Worm (Caenorhabditis elegans): Measurements from ENCODE around the gene clec-228.

The clec-228 gene

ce11 chrV:15339363-15339762 is at the start of gene clec-228:
TSS of gene clec-228 (minus strand) at chrV:15339463.
- TF ChIP-seq dmd-4 (tag; optimal IDR thresholded peaks at IDR 0.05; ENCODE audit: borderline replicate concordance) (no peak), ceh-22 (tag; optimal IDR thresholded peaks at IDR 0.05) (no peak), Y22D7AL.16 (tag; optimal IDR thresholded peaks at IDR 0.05) (no peak), ref-2 (tag; optimal IDR thresholded peaks at IDR 0.05) (no peak), unc-42 (tag; optimal IDR thresholded peaks at IDR 0.05) (no peak), ztf-16 (tag; optimal IDR thresholded peaks at IDR 0.05) (no peak), hlh-13 (GFP tag; optimal IDR thresholded peaks at IDR 0.05) (no peak), ceh-18 (tag; optimal IDR thresholded peaks at IDR 0.05) (no peak), ceh-24 (tag; optimal IDR thresholded peaks at IDR 0.05) (no peak)

ce11 chrV:15388820-15389384 is 49.6 kb upstream of the clec-228 start, which contains the start of gene srh-170:
TSS of gene srh-170 (minus strand) at chrV:15388870.
- TF ChIP-seq elt-2 (tag; optimal IDR thresholded peaks at IDR 0.05) = peak; percentile 7
- TF ChIP-seq ceh-19 (GFP tag; optimal IDR thresholded peaks at IDR 0.05) = no peak

DNA sequence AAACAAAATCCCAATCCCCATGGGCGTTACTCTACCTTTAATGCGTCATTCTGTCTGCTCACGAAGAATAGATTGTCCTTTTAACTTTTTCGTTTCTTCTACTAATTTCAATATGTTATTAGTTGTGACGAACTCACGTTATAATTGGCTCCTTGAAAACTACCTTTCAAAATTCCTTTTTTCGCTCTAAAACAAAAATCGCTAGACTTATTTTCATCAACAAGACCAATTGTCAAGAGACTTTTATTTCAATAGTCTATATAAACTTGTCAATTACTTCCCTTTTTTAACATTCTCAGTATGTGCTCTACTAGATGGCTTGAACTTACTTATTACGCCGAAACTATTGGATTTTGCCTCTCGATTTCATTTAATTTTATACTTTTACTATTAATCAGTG is 45.5 kb upstream of the clec-228 start, which contains the start of gene str-102:
TSS of gene str-102 (plus strand) at position 301 of the 400 bp plus-strand sequence.
- no peak for TF ChIP-seq odd-2 (tag; optimal IDR thresholded peaks at IDR 0.05)
- TF ChIP-seq che-1 (tag; optimal IDR thresholded peaks at IDR 0.05) = no peak
- no peak for TF ChIP-seq lin-11 (tag; optimal IDR thresholded peaks at IDR 0.05)
- no peak for TF ChIP-seq tbx-2 (tag; optimal IDR thresholded peaks at IDR 0.05)
- TF ChIP-seq K09A11.1 (tag; optimal IDR thresholded peaks at IDR 0.05; ENCODE audit: insufficient read depth) = no peak
- no peak for TF ChIP-seq unc-42 (tag; optimal IDR thresholded peaks at IDR 0.05)
- no peak for TF ChIP-seq K02D7.2 (tag; optimal IDR thresholded peaks at IDR 0.05)
- TF ChIP-seq madf-2 (tag; optimal IDR thresholded peaks at IDR 0.05) = no peak
- TF ChIP-seq ahr-1 (tag; optimal IDR thresholded peaks at IDR 0.05) = no peak
- TF ChIP-seq ets-4 (tag; optimal IDR thresholded peaks at IDR 0.05) = no peak
- no peak for TF ChIP-seq F13H6.1 (tag; optimal IDR thresholded peaks at IDR 0.05)
- TF ChIP-seq ttx-3 (tag; optimal IDR thresholded peaks at IDR 0.05) = no peak
- no peak for TF ChIP-seq elt-2 (tag; optimal IDR thresholded peaks at IDR 0.05)
- TF ChIP-seq ceh-2 (tag; optimal IDR thresholded peaks at IDR 0.05) = no peak
- TF ChIP-seq tbx-7 (tag; optimal IDR thresholded peaks at IDR 0.05) = no peak
- TF ChIP-seq dmd-4 (tag; optimal IDR thresholded peaks at IDR 0.05; ENCODE audit: borderline replicate concordance) = no peak
- TF ChIP-seq gmeb-2 (tag; optimal IDR thresholded peaks at IDR 0.05) = no peak
- no peak for TF ChIP-seq hlh-8 (tag; optimal IDR thresholded peaks at IDR 0.05)
- TF ChIP-seq pat-9 (tag; optimal IDR thresholded peaks at IDR 0.05) = no peak
- TF ChIP-seq ceh-24 (tag; optimal IDR thresholded peaks at IDR 0.05) = no peak

DNA sequence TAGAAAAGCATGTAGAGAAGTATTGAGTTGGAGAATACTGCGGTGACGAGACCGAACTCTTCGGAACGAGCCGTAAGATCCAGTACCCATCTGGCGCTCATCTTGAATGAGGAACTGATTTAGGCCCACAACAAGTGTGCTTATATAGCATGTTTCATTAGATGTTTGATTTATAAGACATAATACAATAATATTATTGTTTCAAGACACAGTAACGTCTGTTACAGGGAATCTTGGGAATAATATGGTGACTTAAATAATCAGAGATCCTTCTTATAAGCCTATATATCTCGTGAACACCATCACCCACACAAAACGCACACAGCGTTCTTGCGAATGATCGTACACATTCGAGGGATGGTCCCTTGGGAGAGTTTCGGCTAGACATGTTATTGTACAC is 44.5 kb upstream of the clec-228 start, which contains the start of gene str-88:
TSS of gene str-88 (minus strand) at position 101 of the 400 bp plus-strand sequence.
- TF ChIP-seq ceh-48 (tag; optimal IDR thresholded peaks at IDR 0.05) (no peak), unc-42 (tag; optimal IDR thresholded peaks at IDR 0.05) (no peak), hlh-13 (GFP tag; optimal IDR thresholded peaks at IDR 0.05) (no peak), rnt-1 (tag; optimal IDR thresholded peaks at IDR 0.05) (no peak), zip-5 (tag; optimal IDR thresholded peaks at IDR 0.05) (no peak), C38D4.7 (GFP tag; optimal IDR thresholded peaks at IDR 0.05) (no peak), elt-4 (tag; optimal IDR thresholded peaks at IDR 0.05) (no peak), odd-2 (tag; optimal IDR thresholded peaks at IDR 0.05) (no peak), nhr-232 (tag; optimal IDR thresholded peaks at IDR 0.05) (no peak), syd-9 (tag; optimal IDR thresholded peaks at IDR 0.05) (no peak), npax-4 (tag; optimal IDR thresholded peaks at IDR 0.05) (no peak), ceh-45 (GFP tag; IDR thresholded peaks at IDR 0.05) (no peak)
